Fruit fly (Drosophila melanogaster) whole organism, embryonic: Measurements from ENCODE around the gene GCC88.
A peak's percentile ranks its signal among the peaks of the same experiment; 100 is the strongest.

Experiments
- Asciz ChIP-seq: fragments of 200-800 bp; sonication (Bioruptor generic); optimal IDR thresholded peaks from 2 replicates; lab custom pipeline; 2017; ENCODE audit warnings: missing biosample characterization, mild to moderate bottlenecking, missing genetic modification characterization, missing genetic modification reagents
- Atf6 ChIP-seq: fragments of 200-800 bp; sonication (Bioruptor generic); IDR thresholded peaks from 2 replicates; pipeline ENCODE4 v1.3.6; 2022; ENCODE audit warnings: missing biosample characterization, missing genetic modification characterization
- B-H1 ChIP-seq: fragments of 200-800 bp; sonication (Bioruptor generic); IDR thresholded peaks from 3 replicates; pipeline ENCODE4 v1.3.6; 2022; ENCODE audit warnings: missing biosample characterization, missing genetic modification characterization
- B-H2 ChIP-seq: fragments of 200-800 bp; sonication (Bioruptor generic); optimal IDR thresholded peaks from 2 replicates; lab custom pipeline; 2018; ENCODE audit warnings: missing biosample characterization, mild to moderate bottlenecking, missing genetic modification characterization
- C15 ChIP-seq: fragments of 200-800 bp; sonication (Bioruptor generic); IDR thresholded peaks from 3 replicates; pipeline ENCODE4 v1.3.6; 2022; ENCODE audit warnings: missing biosample characterization, missing genetic modification characterization
- CG10274 ChIP-seq: fragments of 200-800 bp; sonication (Bioruptor generic); optimal IDR thresholded peaks from 3 replicates; lab custom pipeline; 2017; ENCODE audit warnings: missing biosample characterization, mild to moderate bottlenecking, missing genetic modification characterization
- CG11456 ChIP-seq: fragments of 200-800 bp; sonication (Bioruptor generic); IDR thresholded peaks from 3 replicates; pipeline ENCODE4 v1.3.6; 2022; ENCODE audit warnings: missing biosample characterization, missing genetic modification characterization
- CG11504 ChIP-seq: fragments of 200-800 bp; sonication (Bioruptor generic); optimal IDR thresholded peaks from 3 replicates; lab custom pipeline; 2019; ENCODE audit warnings: missing biosample characterization, mild to moderate bottlenecking, missing genetic modification characterization, moderate library complexity
- CG12155 ChIP-seq: fragments of 200-800 bp; sonication (Bioruptor generic); optimal IDR thresholded peaks from 3 replicates; lab custom pipeline; 2016; ENCODE audit warnings: missing biosample characterization, missing genetic modification characterization
- CG12236 ChIP-seq: fragments of 200-800 bp; sonication (Bioruptor generic); optimal IDR thresholded peaks from 2 replicates; lab custom pipeline; 2016; ENCODE audit warnings: missing biosample characterization, missing genetic modification characterization
- CG13624 ChIP-seq: fragments of 200-800 bp; sonication (Bioruptor generic); optimal IDR thresholded peaks from 2 replicates; lab custom pipeline; 2016; ENCODE audit warnings: missing biosample characterization, missing genetic modification characterization
- CG15073 ChIP-seq: fragments of 200-800 bp; sonication (Bioruptor generic); optimal IDR thresholded peaks from 2 replicates; lab custom pipeline; 2016; ENCODE audit warnings: missing biosample characterization, missing genetic modification characterization
- CG1603 ChIP-seq: fragments of 200-800 bp; sonication (Bioruptor generic); optimal IDR thresholded peaks from 2 replicates; lab custom pipeline; 2019; ENCODE audit warnings: missing biosample characterization, mild to moderate bottlenecking, missing genetic modification characterization, moderate library complexity
- CG1647 ChIP-seq: fragments of 200-800 bp; sonication (Bioruptor generic); optimal IDR thresholded peaks from 3 replicates; lab custom pipeline; 2016; ENCODE audit warnings: missing biosample characterization, missing genetic modification characterization
- CG17186 ChIP-seq: fragments of 200-800 bp; sonication (Bioruptor generic); optimal IDR thresholded peaks from 3 replicates; lab custom pipeline; 2017; ENCODE audit warnings: missing biosample characterization, missing genetic modification reagents, missing genetic modification characterization
- CG2875 ChIP-seq: fragments of 200-800 bp; sonication (Bioruptor generic); optimal IDR thresholded peaks from 2 replicates; lab custom pipeline; 2017; ENCODE audit warnings: missing biosample characterization, mild to moderate bottlenecking, missing genetic modification characterization, missing genetic modification reagents
- CG2889 ChIP-seq: fragments of 200-800 bp; sonication (Bioruptor generic); IDR thresholded peaks from 3 replicates; pipeline ENCODE4 v1.3.6; 2022; ENCODE audit warnings: missing biosample characterization, missing genetic modification characterization
- CG34224 ChIP-seq: fragments of 200-800 bp; sonication (Bioruptor generic); IDR thresholded peaks from 3 replicates; pipeline ENCODE4 v1.3.6; 2022; ENCODE audit warnings: missing biosample characterization, missing genetic modification characterization; ENCODE audit not compliant: partially characterized antibody
- CG34376 ChIP-seq: fragments of 200-800 bp; sonication (Bioruptor generic); optimal IDR thresholded peaks from 2 replicates; lab custom pipeline; 2018; ENCODE audit warnings: missing biosample characterization, mild to moderate bottlenecking, missing genetic modification characterization
- CG4424 ChIP-seq: fragments of 200-800 bp; sonication (Bioruptor generic); optimal IDR thresholded peaks from 3 replicates; lab custom pipeline; 2016; ENCODE audit warnings: missing biosample characterization, missing genetic modification characterization
- CG4820 ChIP-seq: fragments of 200-800 bp; sonication (Bioruptor generic); optimal IDR thresholded peaks from 3 replicates; lab custom pipeline; 2016; ENCODE audit warnings: missing biosample characterization, missing genetic modification characterization
- CG6689 ChIP-seq: fragments of 200-800 bp; sonication (Bioruptor generic); IDR thresholded peaks from 2 replicates; pipeline ENCODE4 v1.3.6; 2022; ENCODE audit warnings: missing biosample characterization, missing genetic modification characterization
- CG7372 ChIP-seq: fragments of 200-800 bp; sonication (Bioruptor generic); IDR thresholded peaks from 2 replicates; pipeline ENCODE4 v1.3.6; 2022; ENCODE audit warnings: missing biosample characterization, missing genetic modification characterization
- CG8765 ChIP-seq: fragments of 200-800 bp; sonication (Bioruptor generic); IDR thresholded peaks from 2 replicates; pipeline ENCODE4 v1.3.6; 2022; ENCODE audit warnings: missing biosample characterization, missing genetic modification characterization
- CG9215 ChIP-seq: fragments of 200-800 bp; sonication (Bioruptor generic); IDR thresholded peaks from 2 replicates; pipeline ENCODE4 v1.3.6; 2022; ENCODE audit warnings: missing biosample characterization, missing genetic modification characterization
- CG9797 ChIP-seq: fragments of 200-800 bp; sonication (Bioruptor generic); optimal IDR thresholded peaks from 3 replicates; lab custom pipeline; 2018; ENCODE audit warnings: missing biosample characterization, mild to moderate bottlenecking, missing genetic modification characterization
- CoRest ChIP-seq: fragments of 200-800 bp; sonication (Bioruptor generic); optimal IDR thresholded peaks from 3 replicates; lab custom pipeline; 2018; ENCODE audit warnings: missing biosample characterization, mild to moderate bottlenecking, missing genetic modification characterization, moderate library complexity
- Dbx ChIP-seq: fragments of 200-800 bp; sonication (Bioruptor generic); IDR thresholded peaks from 3 replicates; pipeline ENCODE4 v1.3.6; 2022; ENCODE audit warnings: missing biosample characterization, missing genetic modification characterization
- Elba2 ChIP-seq: fragments of 200-800 bp; sonication (Bioruptor generic); optimal IDR thresholded peaks from 3 replicates; lab custom pipeline; 2016; ENCODE audit warnings: missing biosample characterization, missing genetic modification characterization
- HLH4C ChIP-seq: fragments of 200-800 bp; sonication (Bioruptor generic); IDR thresholded peaks from 3 replicates; pipeline ENCODE4 v1.3.6; 2022; ENCODE audit warnings: missing biosample characterization, missing genetic modification characterization; ENCODE audit not compliant: partially characterized antibody
- Lim3 ChIP-seq: fragments of 200-800 bp; sonication (Bioruptor generic); IDR thresholded peaks from 2 replicates; pipeline ENCODE4 v1.3.6; 2022; ENCODE audit warnings: missing biosample characterization, missing genetic modification characterization
- Nf-YB ChIP-seq: fragments of 200-800 bp; sonication (Bioruptor generic); optimal IDR thresholded peaks from 3 replicates; lab custom pipeline; 2019; ENCODE audit warnings: missing biosample characterization, mild to moderate bottlenecking, missing genetic modification characterization, moderate library complexity
- NfI ChIP-seq: fragments of 200-800 bp; sonication (Bioruptor generic); optimal IDR thresholded peaks from 3 replicates; lab custom pipeline; 2018; ENCODE audit warnings: missing biosample characterization, mild to moderate bottlenecking, missing genetic modification characterization, moderate library complexity
- Sin3A ChIP-seq: fragments of >200 bp; optimal IDR thresholded peaks from 2 replicates; lab custom pipeline; 2018
- Taf1 ChIP-seq: fragments of 200-800 bp; sonication (Bioruptor generic); IDR thresholded peaks from 2 replicates; pipeline ENCODE4 v1.3.6; 2022; ENCODE audit warnings: missing biosample characterization, missing genetic modification characterization
- bcd ChIP-seq: fragments of 200-800 bp; sonication (Bioruptor generic); optimal IDR thresholded peaks from 2 replicates; lab custom pipeline; 2017; ENCODE audit warnings: missing biosample characterization, mild to moderate bottlenecking, missing genetic modification characterization
- crp ChIP-seq, 2 experiments: fragments of 200-800 bp; sonication (Bioruptor generic); optimal IDR thresholded peaks; 2 replicates in 1 of 2; 3 replicates in 1 of 2; lab custom pipeline; 2017; ENCODE audit warnings: missing biosample characterization in 2 of 2, missing genetic modification characterization in 2 of 2, mild to moderate bottlenecking in 1 of 2, moderate library complexity in 1 of 2
- fd64A ChIP-seq: fragments of 200-800 bp; sonication (Bioruptor generic); optimal IDR thresholded peaks from 3 replicates; lab custom pipeline; 2018; ENCODE audit warnings: missing biosample characterization, mild to moderate bottlenecking, missing genetic modification characterization
- fru ChIP-seq: fragments of >200 bp; optimal IDR thresholded peaks from 2 replicates; lab custom pipeline; 2017
- kah ChIP-seq: fragments of 200-800 bp; sonication (Bioruptor generic); optimal IDR thresholded peaks from 2 replicates; lab custom pipeline; 2018; ENCODE audit warnings: missing biosample characterization, mild to moderate bottlenecking, missing genetic modification characterization
- lab ChIP-seq: fragments of 200-800 bp; sonication (Bioruptor generic); optimal IDR thresholded peaks from 3 replicates; lab custom pipeline; 2017; ENCODE audit warnings: missing biosample characterization, missing genetic modification characterization, mild to moderate bottlenecking, moderate library complexity, missing genetic modification reagents
- lbe ChIP-seq: fragments of 200-800 bp; sonication (Bioruptor generic); optimal IDR thresholded peaks from 2 replicates; lab custom pipeline; 2016; ENCODE audit warnings: missing biosample characterization, mild to moderate bottlenecking, missing genetic modification characterization
- mirr ChIP-seq: fragments of 200-800 bp; sonication (Bioruptor generic); optimal IDR thresholded peaks from 3 replicates; lab custom pipeline; 2018; ENCODE audit warnings: missing biosample characterization, mild to moderate bottlenecking, missing genetic modification characterization
- mld ChIP-seq: fragments of 200-800 bp; sonication (Bioruptor generic); IDR thresholded peaks from 3 replicates; pipeline ENCODE4 v1.3.6; 2022; ENCODE audit warnings: missing biosample characterization, missing genetic modification characterization; ENCODE audit not compliant: partially characterized antibody
- nerfin-2 ChIP-seq: fragments of 200-800 bp; sonication (Bioruptor generic); IDR thresholded peaks from 2 replicates; pipeline ENCODE4 v1.3.6; 2022; ENCODE audit warnings: missing biosample characterization, missing genetic modification characterization; ENCODE audit not compliant: partially characterized antibody
- nmo ChIP-seq: fragments of 200-800 bp; sonication (Bioruptor generic); optimal IDR thresholded peaks from 2 replicates; lab custom pipeline; 2018; ENCODE audit warnings: missing biosample characterization, mild to moderate bottlenecking, missing genetic modification characterization, moderate library complexity
- p53 ChIP-seq: fragments of 200-800 bp; sonication (Bioruptor generic); optimal IDR thresholded peaks from 2 replicates; lab custom pipeline; 2016; ENCODE audit warnings: missing biosample characterization, missing genetic modification characterization
- pnt ChIP-seq: fragments of 200-800 bp; sonication (Bioruptor generic); optimal IDR thresholded peaks from 3 replicates; lab custom pipeline; 2016; ENCODE audit warnings: missing biosample characterization, missing genetic modification characterization
- row ChIP-seq: fragments of 200-800 bp; sonication (Bioruptor generic); IDR thresholded peaks from 3 replicates; pipeline ENCODE4 v1.3.6; 2022; ENCODE audit warnings: missing biosample characterization, missing genetic modification characterization
- tio ChIP-seq: fragments of 200-800 bp; sonication (Bioruptor generic); optimal IDR thresholded peaks from 2 replicates; lab custom pipeline; 2017; ENCODE audit warnings: missing biosample characterization, missing genetic modification characterization, inconsistent platforms
- zen ChIP-seq: fragments of 200-800 bp; sonication (Bioruptor generic); optimal IDR thresholded peaks from 3 replicates; lab custom pipeline; 2018; ENCODE audit warnings: missing biosample characterization, mild to moderate bottlenecking, missing genetic modification characterization, moderate library complexity
- zen2 ChIP-seq: fragments of 200-800 bp; sonication (Bioruptor generic); IDR thresholded peaks from 3 replicates; pipeline ENCODE4 v1.3.6; 2022; ENCODE audit warnings: missing biosample characterization, missing genetic modification characterization; ENCODE audit not compliant: partially characterized antibody

Gene GCC88

DNA sequence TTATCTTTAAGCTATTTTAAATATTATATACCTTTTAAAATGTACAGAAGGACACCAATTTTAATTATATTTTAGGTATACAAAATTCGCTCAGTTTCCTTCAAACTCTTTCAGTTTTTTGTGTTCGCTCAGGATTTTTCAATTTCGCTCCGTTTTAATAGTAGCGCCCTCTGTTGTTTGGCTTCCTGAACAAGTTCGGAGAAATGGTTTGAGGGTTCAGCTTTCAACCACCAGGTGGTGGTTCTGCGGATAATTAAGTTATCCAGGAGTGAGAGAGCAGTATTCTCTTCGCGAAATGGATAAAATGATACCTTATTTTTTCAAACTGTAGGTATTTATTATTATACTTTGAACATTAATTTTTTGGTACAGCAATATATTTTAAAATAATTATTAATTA lies 38.6 kb upstream of the GCC88 start (continued):
- TF ChIP-seq CG9215 (GFP tag; lab: Robert Waterston, UW) (no peak), CG17186 (peak; percentile 43), CG7372 (GFP tag; lab: Robert Waterston, UW) (no peak), p53 (GFP tag; lab: Kevin White, UChicago) (peak; percentile 8), C15 (GFP tag; lab: Robert Waterston, UW) (no peak), pnt (GFP tag; lab: Kevin White, UChicago) (peak; percentile 8), crp (GFP tag; optimal IDR thresholded peaks at IDR 0.05; lab: Kevin White, UChicago) (peak in 1 of 2 experiments; percentile 3), CG34376 (no peak), tio (GFP tag; lab: Kevin White, UChicago) (peak; percentile 47), mirr (GFP tag; lab: Kevin White, UChicago) (no peak), CG11456 (0 out of 3 replicates have a peak, but pooled peaks have one; percentile 27), B-H1 (GFP tag; lab: Robert Waterston, UW) (no peak), fd64A (peak; percentile 66), lab (GFP tag; lab: Kevin White, UChicago) (peak; percentile 79), row (no peak), CoRest (tag; lab: Kevin White, UChicago) (peak; percentile 65), Nf-YB (peak; percentile 58), Atf6 (GFP tag; lab: Robert Waterston, UW) (no peak), nmo (GFP tag; lab: Kevin White, UChicago) (peak; percentile 58), CG6689 (GFP tag; lab: Robert Waterston, UW) (peak; percentile 40; the same call in 1 of the 2 replicates), bcd (GFP tag; lab: Kevin White, UChicago) (peak; percentile 50), CG2889 (no peak), mld (no peak), CG13624 (GFP tag; lab: Kevin White, UChicago) (no peak), CG4424 (peak; percentile 83), lbe (GFP tag; lab: Kevin White, UChicago) (no peak), Dbx (no peak), zen (tag; lab: Kevin White, UChicago) (peak; percentile 82), CG1647 (GFP tag; lab: Kevin White, UChicago) (no peak), fru (lab: Kevin White, UChicago) (no peak), Elba2 (GFP tag; lab: Kevin White, UChicago) (no peak), CG34224 (GFP tag; lab: Robert Waterston, UW) (no peak), CG10274 (GFP tag; lab: Kevin White, UChicago) (peak; percentile 14), Lim3 (GFP tag; lab: Robert Waterston, UW) (no peak), CG11504 (tag; lab: Kevin White, UChicago) (no peak), NfI (GFP tag; lab: Kevin White, UChicago) (peak; percentile 82), CG12155 (GFP tag; lab: Kevin White, UChicago) (no peak), kah (GFP tag; lab: Kevin White, UChicago) (peak; percentile 73), CG2875 (peak; percentile 79), CG1603 (peak; percentile 74), CG4820 (peak; percentile 72), CG15073 (no peak), CG12236 (GFP tag; lab: Kevin White, UChicago) (peak; percentile 43), HLH4C (no peak), CG9797 (GFP tag; lab: Kevin White, UChicago) (no peak), zen2 (GFP tag; lab: Robert Waterston, UW) (no peak), Sin3A (no peak), CG8765 (no peak), nerfin-2 (GFP tag; lab: Robert Waterston, UW) (no peak), Taf1 (GFP tag; lab: Robert Waterston, UW) (no peak), B-H2 (GFP tag; lab: Kevin White, UChicago) (no peak), Asciz (peak; percentile 77)
